Worm (Caenorhabditis elegans) whole organism, midembryonic: ENCODE results near the gene R12B2.13.
A peak's percentile ranks its signal among the peaks of the same experiment; 100 is the strongest.

Experiments used
- T22C8.4 ChIP-seq: fragments of 200-800 bp; sonication (Bioruptor generic); IDR thresholded peaks from 2 replicates; pipeline ENCODE4 v1.3.6; 2022; ENCODE audit warnings: missing genetic modification characterization, missing compliant biosample characterization
- cog-1 ChIP-seq: sonication (generic microtip); optimal IDR thresholded peaks from 2 replicates; lab custom pipeline; 2016; ENCODE audit warnings: missing genetic modification characterization, missing compliant biosample characterization
- flt-1 ChIP-seq: fragments of 200-800 bp; sonication (Bioruptor generic); IDR thresholded peaks from 2 replicates; pipeline ENCODE4 v1.3.6; 2022; ENCODE audit warnings: missing genetic modification characterization, missing compliant biosample characterization
- klf-2 ChIP-seq: fragments of 200-800 bp; sonication (Bioruptor generic); conservative IDR thresholded peaks from 2 replicates; pipeline ENCODE4 v1.3.6; 2022; ENCODE audit warnings: missing genetic modification reagents, missing genetic modification characterization, missing compliant biosample characterization
- med-1 ChIP-seq: sonication (generic microtip); optimal IDR thresholded peaks from 2 replicates; lab custom pipeline; 2017; ENCODE audit warnings: missing genetic modification characterization, mild to moderate bottlenecking, missing compliant biosample characterization, antibody characterized with exemption, missing genetic modification reagents; ENCODE audit not compliant: insufficient read depth
- ref-1 ChIP-seq: fragments of 200-800 bp; sonication (Bioruptor generic); conservative IDR thresholded peaks from 2 replicates; pipeline ENCODE4 v1.3.6; 2022; ENCODE audit warnings: missing genetic modification reagents, missing genetic modification characterization, missing compliant biosample characterization
- tab-1 ChIP-seq: fragments of 200-800 bp; sonication (Bioruptor generic); IDR thresholded peaks from 2 replicates; pipeline ENCODE4 v1.3.6; 2022; ENCODE audit warnings: missing genetic modification characterization, missing compliant biosample characterization
- ztf-23 ChIP-seq: fragments of 200-800 bp; sonication (Bioruptor generic); IDR thresholded peaks from 2 replicates; pipeline ENCODE4 v1.3.6; 2022; ENCODE audit warnings: missing genetic modification reagents, missing genetic modification characterization, missing compliant biosample characterization
- ztf-29 ChIP-seq: fragments of 200-800 bp; sonication (Bioruptor generic); IDR thresholded peaks from 2 replicates; pipeline ENCODE4 v1.3.6; 2022; ENCODE audit warnings: missing genetic modification reagents, missing genetic modification characterization, missing compliant biosample characterization

Gene R12B2.13

DNA sequence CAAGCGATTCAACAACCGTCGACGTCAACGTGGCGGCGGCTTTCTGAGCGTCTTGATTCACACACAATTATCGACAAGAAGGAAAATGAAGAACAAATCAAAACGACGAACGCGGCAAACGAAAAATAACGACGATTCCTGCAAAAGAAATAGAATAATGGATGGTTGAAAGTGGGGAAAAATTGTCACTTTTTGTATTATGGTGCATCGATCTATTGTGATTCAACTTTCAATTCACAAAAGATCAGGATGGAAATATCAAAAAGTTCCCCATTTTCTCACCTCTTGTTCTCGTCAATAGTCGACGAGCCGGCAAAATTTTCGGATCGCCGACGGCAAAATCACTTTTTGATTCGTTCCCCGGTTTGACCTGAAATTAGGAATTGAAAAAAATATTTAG lies at the start of gene R12B2.13, which contains the start of gene mdt-15:
Gene R12B2.13 (minus strand): TSS at position 101 of the 400 bp plus-strand sequence.
Gene mdt-15 (minus strand): TSS at position 376 of the 400 bp plus-strand sequence.
- TF ChIP-seq cog-1 (tag; lab: Kevin White, UChicago), result no peak
- TF ChIP-seq ref-1 (GFP tag; lab: Robert Waterston, UW), result no peak
- TF ChIP-seq flt-1, result no peak
- no peak for TF ChIP-seq ztf-23 (GFP tag; lab: Robert Waterston, UW)
- TF ChIP-seq T22C8.4 (GFP tag; lab: Robert Waterston, UW), result no peak
- no peak for TF ChIP-seq tab-1 (GFP tag; lab: Robert Waterston, UW)
- no peak for TF ChIP-seq klf-2
- no peak for TF ChIP-seq med-1
- TF ChIP-seq ztf-29, result no peak

DNA sequence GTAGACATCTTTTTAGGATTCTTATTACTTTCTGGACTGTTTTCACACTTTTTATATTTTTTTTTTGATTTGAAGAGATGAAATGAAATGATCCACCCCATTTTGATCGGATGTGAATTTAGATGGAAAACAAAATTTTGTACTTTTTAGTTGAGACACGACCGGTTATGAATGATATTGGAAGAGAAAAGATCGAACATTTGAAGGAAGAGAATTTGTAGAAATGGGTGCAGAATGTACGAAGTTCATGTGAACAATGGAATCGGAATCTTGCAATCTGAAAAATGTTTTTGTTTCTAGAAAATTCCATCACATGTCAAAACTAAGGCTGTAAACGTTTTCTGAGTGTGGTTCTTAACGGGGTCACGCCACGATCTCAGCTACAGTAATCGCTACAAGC lies 49.5 kb upstream of the R12B2.13 start, which contains the start of gene F01F1.14:
Gene F01F1.14 (minus strand): TSS at position 101 of the 400 bp plus-strand sequence.
- TF ChIP-seq T22C8.4 (GFP tag; lab: Robert Waterston, UW) (no peak), cog-1 (tag; lab: Kevin White, UChicago) (no peak), ref-1 (GFP tag; lab: Robert Waterston, UW) (no peak), flt-1 (no peak), ztf-23 (GFP tag; lab: Robert Waterston, UW) (no peak), ztf-29 (no peak), med-1 (no peak), tab-1 (GFP tag; lab: Robert Waterston, UW) (no peak), klf-2 (no peak)

- TF ChIP-seq ztf-29, result no peak
- TF ChIP-seq klf-2, result no peak
- no peak for TF ChIP-seq ztf-23 (GFP tag; lab: Robert Waterston, UW)
- no peak for TF ChIP-seq ref-1 (GFP tag; lab: Robert Waterston, UW)
- TF ChIP-seq tab-1 (GFP tag; lab: Robert Waterston, UW), result no peak
- TF ChIP-seq T22C8.4 (GFP tag; lab: Robert Waterston, UW), result no peak
- no peak for TF ChIP-seq cog-1 (tag; lab: Kevin White, UChicago)
- TF ChIP-seq med-1, result no peak
- TF ChIP-seq flt-1, result no peak
Measured at ce11 chrIII:5882284-5882683, 49.0 kb upstream of the R12B2.13 start.

DNA sequence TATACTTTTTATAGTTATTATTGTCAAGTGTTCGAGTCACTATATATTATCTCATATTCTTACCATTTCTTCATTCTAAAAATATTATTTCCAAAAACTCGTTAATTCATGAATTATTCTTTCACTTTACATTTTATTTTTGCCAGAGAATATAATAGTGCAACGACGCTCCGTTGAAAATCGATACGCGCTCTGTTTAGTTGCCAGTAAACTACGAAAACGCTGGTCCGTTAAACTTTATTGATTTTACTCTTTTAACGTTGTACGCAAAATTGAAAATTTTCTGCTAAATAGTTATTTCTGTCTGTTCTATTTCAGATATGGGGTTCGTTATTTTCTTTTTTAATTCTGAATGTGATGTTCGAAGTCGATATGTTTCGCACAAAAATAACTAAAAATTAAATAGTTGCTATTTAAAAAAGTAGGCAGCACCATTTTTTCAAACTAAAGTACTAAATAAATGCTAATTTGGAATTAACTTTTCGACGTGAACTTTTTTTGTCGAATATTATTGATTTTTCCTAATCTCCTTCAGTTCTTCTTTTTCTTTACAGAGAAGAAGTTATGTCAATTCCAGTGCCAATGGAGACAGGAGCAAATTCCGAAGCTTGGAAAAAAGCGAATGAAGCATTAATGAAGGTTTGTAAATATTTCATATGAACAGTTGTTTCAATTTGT lies 46.2 kb upstream of the R12B2.13 start, which contains the start of gene hpo-10:
Gene hpo-10 (plus strand): TSS at position 199 of the 678 bp plus-strand sequence.
- TF ChIP-seq T22C8.4 (GFP tag; lab: Robert Waterston, UW), result peak; percentile 56
- TF ChIP-seq klf-2, result no peak

DNA sequence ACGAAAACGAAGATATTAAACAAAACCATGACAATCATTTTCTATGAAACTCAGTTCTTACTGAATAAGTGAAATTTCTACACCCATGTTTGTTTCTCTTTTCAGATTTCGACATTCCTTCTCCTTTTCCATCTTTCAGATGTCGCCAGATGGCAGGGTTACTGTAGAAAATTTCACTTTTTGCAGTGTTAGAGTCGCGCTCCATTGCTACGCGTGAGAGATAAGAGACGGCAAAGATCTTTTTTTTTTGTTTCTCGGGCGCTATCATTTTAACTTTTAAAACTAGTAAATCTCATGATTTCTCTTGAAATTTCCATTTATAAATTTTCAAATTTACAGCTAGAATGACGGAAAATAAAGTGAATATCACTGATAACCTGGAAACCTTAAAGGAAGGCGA lies 44.9 kb upstream of the R12B2.13 start, which contains the start of the genes mig-21 and F01F1.2:
Gene mig-21 (minus strand): TSS at position 166 of the 400 bp plus-strand sequence.
Gene F01F1.2 (plus strand): TSS at position 340 of the 400 bp plus-strand sequence.
- TF ChIP-seq tab-1 (GFP tag; lab: Robert Waterston, UW), result no peak
- TF ChIP-seq ref-1 (GFP tag; lab: Robert Waterston, UW), result no peak
- no peak for TF ChIP-seq med-1
- TF ChIP-seq flt-1, result no peak
- TF ChIP-seq T22C8.4 (GFP tag; lab: Robert Waterston, UW), result no peak
- TF ChIP-seq klf-2, result no peak
- no peak for TF ChIP-seq ztf-29
- TF ChIP-seq ztf-23 (GFP tag; lab: Robert Waterston, UW), result no peak
- TF ChIP-seq cog-1 (tag; lab: Kevin White, UChicago), result no peak

DNA sequence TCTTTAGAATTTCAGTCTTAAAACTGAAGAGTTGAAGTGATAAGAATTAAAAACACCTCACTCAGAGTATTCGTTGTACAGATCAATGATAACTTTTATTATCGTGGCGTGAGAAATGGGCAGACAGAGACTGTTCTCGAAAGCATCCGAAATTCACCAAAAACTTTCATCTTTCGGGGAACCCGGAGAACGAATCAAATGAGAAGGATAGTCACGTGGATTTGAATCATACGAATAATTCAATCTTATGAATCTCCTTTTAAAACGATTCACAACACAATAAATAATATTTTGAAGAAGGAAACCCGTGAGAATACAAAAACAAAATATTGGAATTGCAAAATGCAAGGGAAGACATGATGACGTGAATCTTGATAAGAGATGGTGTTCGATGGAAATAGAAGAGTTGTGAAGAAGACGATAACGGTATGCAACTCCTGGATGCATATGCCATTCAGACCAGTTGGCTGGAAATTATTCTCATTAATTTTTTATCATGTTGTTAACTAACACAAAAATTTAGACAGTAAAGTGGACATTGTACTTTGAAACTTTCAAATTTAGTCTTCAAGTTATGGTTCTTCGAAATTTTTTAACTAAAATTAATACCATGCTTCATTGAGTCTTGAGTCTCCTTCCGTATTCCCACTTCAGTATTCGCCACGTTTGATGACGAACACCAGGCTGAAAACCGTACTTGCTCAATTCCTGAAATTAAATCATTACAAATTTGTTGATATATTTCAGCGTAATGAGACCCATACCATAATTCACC lies 43.8 kb upstream of the R12B2.13 start:
- TF ChIP-seq cog-1 (tag; lab: Kevin White, UChicago), result no peak
- no peak for TF ChIP-seq ztf-29
- no peak for TF ChIP-seq klf-2
- no peak for TF ChIP-seq tab-1 (GFP tag; lab: Robert Waterston, UW)

DNA sequence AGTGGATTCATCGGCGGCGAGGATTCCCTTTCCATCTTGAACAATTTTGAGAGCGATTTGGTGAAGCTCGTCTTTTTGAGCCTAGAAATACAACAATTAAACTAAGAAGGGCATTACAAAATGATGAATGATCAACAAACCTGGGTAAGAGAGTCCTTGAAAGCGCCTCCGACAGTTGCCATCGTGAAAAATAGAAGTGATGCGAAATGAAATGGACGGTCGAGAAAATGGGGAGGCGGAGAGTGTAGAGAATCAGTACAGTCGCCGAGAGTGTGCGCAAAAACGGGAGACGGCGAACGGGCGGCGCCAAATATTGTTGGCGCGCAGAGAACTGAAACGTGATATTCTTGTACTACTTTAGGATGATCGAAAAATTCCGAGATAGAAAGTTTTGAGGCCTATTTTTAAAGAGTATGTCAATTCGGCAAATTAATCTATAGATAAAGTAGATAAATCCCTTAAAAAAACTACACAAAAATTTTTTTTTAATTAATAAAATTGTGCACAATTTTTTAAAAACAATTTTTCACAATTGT lies 42.9 kb upstream of the R12B2.13 start, which contains the start of gene aldo-2:
Gene aldo-2 (minus strand): TSS at position 486 of the 536 bp plus-strand sequence.
- no peak for TF ChIP-seq med-1
- no peak for TF ChIP-seq tab-1 (GFP tag; lab: Robert Waterston, UW)
- no peak for TF ChIP-seq cog-1 (tag; lab: Kevin White, UChicago)
- no peak for TF ChIP-seq T22C8.4 (GFP tag; lab: Robert Waterston, UW)
- TF ChIP-seq klf-2, result no peak
- no peak for TF ChIP-seq ref-1 (GFP tag; lab: Robert Waterston, UW)
- TF ChIP-seq ztf-23 (GFP tag; lab: Robert Waterston, UW), result no peak
- no peak for TF ChIP-seq flt-1

- TF ChIP-seq tab-1 (GFP tag; lab: Robert Waterston, UW) (no peak), cog-1 (tag; lab: Kevin White, UChicago) (no peak), ref-1 (GFP tag; lab: Robert Waterston, UW) (no peak), flt-1 (no peak), med-1 (no peak), klf-2 (no peak), ztf-29 (no peak), ztf-23 (GFP tag; lab: Robert Waterston, UW) (no peak), T22C8.4 (GFP tag; lab: Robert Waterston, UW) (no peak)
Measured at ce11 chrIII:5875705-5876104, 42.4 kb upstream of the R12B2.13 start.

- TF ChIP-seq klf-2 (no peak), ztf-29 (no peak), tab-1 (GFP tag; lab: Robert Waterston, UW) (no peak), ztf-23 (GFP tag; lab: Robert Waterston, UW) (no peak), med-1 (no peak), cog-1 (tag; lab: Kevin White, UChicago) (no peak), T22C8.4 (GFP tag; lab: Robert Waterston, UW) (no peak), flt-1 (no peak), ref-1 (GFP tag; lab: Robert Waterston, UW) (no peak)
Measured at ce11 chrIII:5875418-5875702, 42.1 kb upstream of the R12B2.13 start.
